Fruit fly (Drosophila melanogaster): ENCODE data around the gene Tsp3A.

The Tsp3A gene

DNA sequence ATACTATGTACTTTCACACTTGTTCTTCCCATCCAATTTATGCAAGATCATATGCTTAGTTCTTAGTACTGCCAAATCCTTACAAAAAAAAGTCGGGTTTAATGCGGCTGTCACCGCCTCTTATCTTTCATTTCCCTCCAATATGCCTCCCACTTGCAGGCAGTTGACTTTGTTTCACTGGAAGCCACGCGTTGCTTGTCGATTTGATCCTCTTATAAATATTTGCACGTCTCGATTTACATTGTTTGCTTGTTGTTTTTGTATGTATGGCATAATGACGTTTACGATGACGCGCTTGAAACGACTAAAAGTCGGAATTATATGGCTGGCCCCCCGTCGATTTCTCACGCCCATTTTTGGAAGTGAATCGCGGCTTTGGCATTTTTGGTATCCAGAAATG, 29.4 kb upstream of the Tsp3A start:
- TF ChIP-seq CG8089 (GFP tag; optimal IDR thresholded peaks at IDR 0.05) (no peak), CG7357 (GFP tag; IDR thresholded peaks at IDR 0.05) (no peak), CG13424 (tag; optimal IDR thresholded peaks at IDR 0.05) (no peak), esg (GFP tag; conservative IDR thresholded peaks at IDR 0.05) (no peak), tup (GFP tag; optimal IDR thresholded peaks at IDR 0.05) (no peak), tll (GFP tag; optimal IDR thresholded peaks at IDR 0.05) (no peak), ato (GFP tag; IDR thresholded peaks at IDR 0.05; ENCODE audit: partially characterized antibody) (no peak), al (GFP tag; IDR thresholded peaks at IDR 0.05) (no peak), CG31365 (tag; optimal IDR thresholded peaks at IDR 0.05) (no peak), tx (GFP tag; optimal IDR thresholded peaks at IDR 0.05) (no peak), CG3838 (GFP tag; optimal IDR thresholded peaks at IDR 0.05) (no peak), CG4707 (GFP tag; optimal IDR thresholded peaks at IDR 0.05) (no peak), cwo (GFP tag; optimal IDR thresholded peaks at IDR 0.05) (no peak), gcm2 (GFP tag; optimal IDR thresholded peaks at IDR 0.05) (no peak), CG17829 (tag; optimal IDR thresholded peaks at IDR 0.05) (no peak), CG15696 (tag; optimal IDR thresholded peaks at IDR 0.05) (no peak), Asciz (GFP tag; optimal IDR thresholded peaks at IDR 0.05) (peak; percentile 5), nom (GFP tag; optimal IDR thresholded peaks at IDR 0.05) (peak; percentile 1), gem (tag; optimal IDR thresholded peaks at IDR 0.05) (peak; percentile 12), PHDP (tag; optimal IDR thresholded peaks at IDR 0.05) (no peak), disco-r (GFP tag; optimal IDR thresholded peaks at IDR 0.05) (no peak), pfk (GFP tag; optimal IDR thresholded peaks at IDR 0.05) (no peak), CG6654 (GFP tag; optimal IDR thresholded peaks at IDR 0.05) (no peak), tin (GFP tag; optimal IDR thresholded peaks at IDR 0.05) (no peak)

- TF ChIP-seq Ets97D (GFP tag; optimal IDR thresholded peaks at IDR 0.05) (no peak), Ptx1 (GFP tag; IDR thresholded peaks at IDR 0.05) (0 out of 2 replicates have a peak, but pooled peaks have one; percentile 21), nom (GFP tag; optimal IDR thresholded peaks at IDR 0.05) (peak; percentile 51), ems (GFP tag; optimal IDR thresholded peaks at IDR 0.05) (no peak), lmd (GFP tag; IDR thresholded peaks at IDR 0.05) (peak; percentile 20; the same call in 1 of the 2 replicates), CG6175 (GFP tag; IDR thresholded peaks at IDR 0.05) (no peak), Dbx (GFP tag; IDR thresholded peaks at IDR 0.05) (no peak), Deaf1 (tag; optimal IDR thresholded peaks at IDR 0.05) (no peak), ase (GFP tag; IDR thresholded peaks at IDR 0.05) (0 out of 3 replicates have a peak, but pooled peaks have one; percentile 18), vvl (GFP tag; IDR thresholded peaks at IDR 0.05) (peak; percentile 14; the same call in 1 of the 2 replicates), bsh (GFP tag; optimal IDR thresholded peaks at IDR 0.05) (peak in 1 of 2 experiments; percentile 51), CG11696 (GFP tag; IDR thresholded peaks at IDR 0.05) (0 out of 2 replicates have a peak, but pooled peaks have one; percentile 64), dm (GFP tag; optimal IDR thresholded peaks at IDR 0.05) (no peak), usp (GFP tag; optimal IDR thresholded peaks at IDR 0.05) (no peak), CG17612 (GFP tag; IDR thresholded peaks at IDR 0.05) (no peak), knrl (GFP tag; IDR thresholded peaks at IDR 0.05; ENCODE audit: partially characterized antibody) (0 out of 3 replicates have a peak, but pooled peaks have one; percentile 6), CG17385 (GFP tag; optimal IDR thresholded peaks at IDR 0.05) (peak; percentile 20), al (GFP tag; IDR thresholded peaks at IDR 0.05) (0 out of 2 replicates have a peak, but pooled peaks have one; percentile 42), stwl (tag; optimal IDR thresholded peaks at IDR 0.05) (no peak), Blimp-1 (GFP tag; optimal IDR thresholded peaks at IDR 0.05) (no peak), NFAT (GFP tag; IDR thresholded peaks at IDR 0.05) (0 out of 2 replicates have a peak, but pooled peaks have one; percentile 45), CG13287 (GFP tag; IDR thresholded peaks at IDR 0.05; ENCODE audit: partially characterized antibody) (no peak), CG32532 (GFP tag; IDR thresholded peaks at IDR 0.05) (peak; percentile 36; the same call in 1 of the 2 replicates), Hmr (GFP tag; optimal IDR thresholded peaks at IDR 0.05) (no peak), slbo (GFP tag; IDR thresholded peaks at IDR 0.05) (peak; percentile 21; the same call in 1 of the 2 replicates), H2.0 (GFP tag; IDR thresholded peaks at IDR 0.05) (0 out of 2 replicates have a peak, but pooled peaks have one; percentile 7), Usf (GFP tag; optimal IDR thresholded peaks at IDR 0.05) (no peak)
Observed at dm6 chrX:2647950-2648613, 28.5 kb upstream of the Tsp3A start.
